Worm (Caenorhabditis elegans) whole organism, L1 larva: Measurements from ENCODE around the gene C33H5.2.
A peak's percentile ranks its signal among the peaks of the same experiment; 100 is the strongest.

Experiments
- C16A3.4 ChIP-seq: fragments of 150-350 bp; optimal IDR thresholded peaks from 2 replicates; lab custom pipeline; 2014; ENCODE audit warnings: missing biosample characterization, missing genetic modification characterization
- F16B12.6 ChIP-seq: fragments of 150-350 bp; optimal IDR thresholded peaks from 2 replicates; lab custom pipeline; 2014; ENCODE audit warnings: missing biosample characterization, missing genetic modification characterization
- aha-1 ChIP-seq: fragments of 150-350 bp; optimal IDR thresholded peaks from 2 replicates; lab custom pipeline; 2014; ENCODE audit warnings: missing biosample characterization, missing genetic modification characterization
- blmp-1 ChIP-seq: fragments of 150-350 bp; optimal IDR thresholded peaks from 2 replicates; lab custom pipeline; 2014; ENCODE audit warnings: missing biosample characterization, missing genetic modification characterization
- ceh-63 ChIP-seq: fragments of 200-800 bp; sonication (Bioruptor generic); optimal IDR thresholded peaks from 2 replicates; lab custom pipeline; 2018; ENCODE audit warnings: mild to moderate bottlenecking, missing genetic modification characterization, missing compliant biosample characterization
- ceh-8 ChIP-seq: fragments of 200-800 bp; sonication (Bioruptor generic); optimal IDR thresholded peaks from 2 replicates; lab custom pipeline; 2018; ENCODE audit warnings: mild to moderate bottlenecking, missing genetic modification characterization, moderate library complexity, missing compliant biosample characterization
- ceh-82 ChIP-seq, 3 experiments: fragments of 150-350 bp in 1 of 3; sonication (generic microtip) in 2 of 3; optimal IDR thresholded peaks; 2 replicates each; lab custom pipeline; 2014 to 2017; ENCODE audit warnings: missing biosample characterization in 3 of 3, missing genetic modification characterization in 3 of 3
- ces-1 ChIP-seq: fragments of 150-350 bp; optimal IDR thresholded peaks from 2 replicates; lab custom pipeline; 2014; ENCODE audit warnings: missing biosample characterization, missing genetic modification reagents, missing genetic modification characterization
- dpl-1 ChIP-seq, 3 experiments: fragments of 150-350 bp in 2 of 3; sonication (generic microtip) in 1 of 3; optimal IDR thresholded peaks; 2 replicates each; lab custom pipeline; 2014 to 2017; ENCODE audit warnings: missing biosample characterization in 3 of 3, missing genetic modification characterization in 3 of 3, missing genetic modification reagents in 3 of 3
- efl-1 ChIP-seq, 4 experiments: fragments of 150-350 bp; optimal IDR thresholded peaks in 3 of 4; peaks in 1 of 4; 1 replicate in 1 of 4; 2 replicates in 3 of 4; lab custom pipeline; 2014; ENCODE audit warnings: missing biosample characterization in 2 of 4, missing genetic modification characterization in 2 of 4, missing genetic modification reagents in 2 of 4
- egl-13 ChIP-seq: sonication (generic microtip); optimal IDR thresholded peaks from 2 replicates; lab custom pipeline; 2016; ENCODE audit warnings: missing genotype, missing genetic modification reagents, missing genetic modification characterization, missing compliant biosample characterization
- elt-2 ChIP-seq: sonication (generic microtip); optimal IDR thresholded peaks from 2 replicates; lab custom pipeline; 2016; ENCODE audit warnings: missing genetic modification characterization, mild to moderate bottlenecking, inconsistent platforms, missing compliant biosample characterization, missing genetic modification reagents
- elt-3 ChIP-seq, 6 experiments: fragments of 150-350 bp in 1 of 6; sonication (generic microtip); optimal IDR thresholded peaks; 2 replicates each; lab custom pipeline; 2017 to 2018; ENCODE audit warnings: missing biosample characterization in 6 of 6, missing genetic modification characterization in 6 of 6, inconsistent platforms in 1 of 6
- ets-5 ChIP-seq: fragments of 200-800 bp; sonication (Bioruptor generic); IDR thresholded peaks from 2 replicates; pipeline ENCODE4 v1.3.6; 2022; ENCODE audit warnings: missing genetic modification characterization, missing compliant biosample characterization
- fkh-10 ChIP-seq: sonication (generic microtip); optimal IDR thresholded peaks from 2 replicates; lab custom pipeline; 2017; ENCODE audit warnings: missing biosample characterization, missing genetic modification reagents, missing genetic modification characterization
- fos-1 ChIP-seq: fragments of 150-350 bp; optimal IDR thresholded peaks from 2 replicates; lab custom pipeline; 2014; ENCODE audit warnings: missing biosample characterization, missing genetic modification characterization
- lin-13 ChIP-seq: fragments of 150-350 bp; optimal IDR thresholded peaks from 2 replicates; lab custom pipeline; 2014; ENCODE audit warnings: missing biosample characterization, missing genetic modification reagents, missing genetic modification characterization
- lin-14 ChIP-seq: fragments of 200-800 bp; sonication (Bioruptor generic); optimal IDR thresholded peaks from 2 replicates; lab custom pipeline; 2018; ENCODE audit warnings: mild to moderate bottlenecking, missing genetic modification characterization, moderate library complexity, missing compliant biosample characterization
- lin-15B ChIP-seq: fragments of 150-350 bp; sonication (generic microtip); optimal IDR thresholded peaks from 3 replicates; lab custom pipeline; 2014; ENCODE audit warnings: missing biosample characterization, missing genetic modification characterization
- lin-35 ChIP-seq, 2 experiments: fragments of 150-350 bp; optimal IDR thresholded peaks; 2 replicates each; lab custom pipeline; 2014; ENCODE audit warnings: missing biosample characterization in 2 of 2, missing genetic modification characterization in 2 of 2, missing genetic modification reagents in 2 of 2
- lsy-2 ChIP-seq, 2 experiments: fragments of 150-350 bp; optimal IDR thresholded peaks; 2 replicates each; lab custom pipeline; 2014; ENCODE audit warnings: missing biosample characterization in 2 of 2, missing genetic modification characterization in 2 of 2
- mep-1 ChIP-seq: fragments of 150-350 bp; optimal IDR thresholded peaks from 2 replicates; lab custom pipeline; 2014; ENCODE audit warnings: missing biosample characterization, missing genetic modification characterization
- nhr-12 ChIP-seq: sonication (generic microtip); optimal IDR thresholded peaks from 2 replicates; lab custom pipeline; 2017; ENCODE audit warnings: missing biosample characterization, missing genetic modification characterization
- nhr-19 ChIP-seq: fragments of 200-800 bp; sonication (Bioruptor generic); conservative IDR thresholded peaks from 2 replicates; pipeline ENCODE4 v1.3.6; 2022; ENCODE audit warnings: missing genetic modification characterization, missing compliant biosample characterization
- nhr-20 ChIP-seq: sonication (generic microtip); optimal IDR thresholded peaks from 2 replicates; lab custom pipeline; 2016; ENCODE audit warnings: mild to moderate bottlenecking, missing genetic modification characterization, missing compliant biosample characterization
- nhr-47 ChIP-seq: sonication (generic microtip); optimal IDR thresholded peaks from 2 replicates; lab custom pipeline; 2016; ENCODE audit warnings: mild to moderate bottlenecking, missing genetic modification characterization, moderate library complexity, missing compliant biosample characterization
- nhr-71 ChIP-seq: sonication (generic microtip); optimal IDR thresholded peaks from 2 replicates; lab custom pipeline; 2016; ENCODE audit warnings: mild to moderate bottlenecking, missing genetic modification characterization, moderate library complexity, missing compliant biosample characterization
- nhr-76 ChIP-seq: sonication (generic microtip); optimal IDR thresholded peaks from 2 replicates; lab custom pipeline; 2017; ENCODE audit warnings: missing biosample characterization, missing genetic modification characterization
- nhr-77 ChIP-seq: fragments of 150-350 bp; optimal IDR thresholded peaks from 2 replicates; lab custom pipeline; 2014; ENCODE audit warnings: missing biosample characterization, missing genetic modification characterization
- nhr-84 ChIP-seq: sonication (generic microtip); optimal IDR thresholded peaks from 2 replicates; lab custom pipeline; 2017; ENCODE audit warnings: missing biosample characterization, missing genetic modification characterization
- nhr-85 ChIP-seq: sonication (generic microtip); peaks from one replicate; lab custom pipeline; 2016; ENCODE audit warnings: missing genetic modification characterization, inconsistent platforms, missing compliant biosample characterization
- snpc-4 ChIP-seq: fragments of 150-350 bp; optimal IDR thresholded peaks from 2 replicates; lab custom pipeline; 2014; ENCODE audit warnings: missing biosample characterization, missing genetic modification characterization
- snu-23 ChIP-seq: sonication (generic microtip); optimal IDR thresholded peaks from 2 replicates; lab custom pipeline; 2016; ENCODE audit warnings: missing genetic modification characterization, missing compliant biosample characterization
- sox-4 ChIP-seq: sonication (generic microtip); optimal IDR thresholded peaks from 2 replicates; lab custom pipeline; 2016; ENCODE audit warnings: missing genetic modification characterization, missing compliant biosample characterization
- sptf-1 ChIP-seq: fragments of 150-350 bp; optimal IDR thresholded peaks from 2 replicates; lab custom pipeline; 2014; ENCODE audit warnings: missing biosample characterization, missing genetic modification characterization
- unc-62 ChIP-seq: fragments of 150-350 bp; optimal IDR thresholded peaks from 2 replicates; lab custom pipeline; 2014; ENCODE audit warnings: missing biosample characterization, missing genetic modification reagents, missing genetic modification characterization
- unc-98 ChIP-seq: fragments of 200-800 bp; sonication (Bioruptor generic); IDR thresholded peaks from 2 replicates; pipeline ENCODE4 v1.3.6; 2022; ENCODE audit warnings: missing genetic modification characterization, missing compliant biosample characterization
- vab-15 ChIP-seq: sonication (generic microtip); optimal IDR thresholded peaks from 2 replicates; lab custom pipeline; 2017; ENCODE audit warnings: missing genotype, mild to moderate bottlenecking, missing genetic modification characterization, missing compliant biosample characterization
- xbp-1 ChIP-seq: sonication (generic microtip); optimal IDR thresholded peaks from 2 replicates; lab custom pipeline; 2016; ENCODE audit warnings: missing genetic modification characterization, missing compliant biosample characterization

The C33H5.2 gene

ce11 chrIV:7770162-7770561, 34.7 kb upstream of the C33H5.2 start, which contains the start of gene rdl-1:
Gene rdl-1 (minus strand): TSS chrIV:7770262.
- TF ChIP-seq ces-1 (no peak), lin-14 (GFP tag; lab: Kevin White, UChicago) (no peak), lin-15B (tag; lab: Kevin White, UChicago) (no peak)

ce11 chrIV:7774206-7774605, 30.6 kb upstream of the C33H5.2 start, which contains the start of the genes hcf-1 and swd-2.2:
Gene hcf-1 (minus strand): TSS chrIV:7774275.
Gene swd-2.2 (plus strand): TSS chrIV:7774411.
- peak; percentile 47 to 73 for TF ChIP-seq lsy-2 (tag; optimal IDR thresholded peaks at IDR 0.05; lab: Kevin White, UChicago)
- no peak for TF ChIP-seq nhr-12 (tag; lab: Kevin White, UChicago)
- TF ChIP-seq ceh-82 (tag; optimal IDR thresholded peaks at IDR 0.05; lab: Kevin White, UChicago), result peak in 1 of 3 experiments; percentile 18
- TF ChIP-seq snu-23 (GFP tag; lab: Kevin White, UChicago), result peak; percentile 29
- peak; percentile 27 for TF ChIP-seq nhr-77
- TF ChIP-seq C16A3.4, result peak; percentile 61
- TF ChIP-seq nhr-85, result peak; percentile 40
- TF ChIP-seq nhr-19, result no peak
- TF ChIP-seq F16B12.6 (tag; lab: Kevin White, UChicago), result peak; percentile 21
- TF ChIP-seq sptf-1 (tag; lab: Kevin White, UChicago), result no peak
- TF ChIP-seq lin-15B (tag; lab: Kevin White, UChicago), result peak; percentile 39
- peak; percentile 63 for TF ChIP-seq blmp-1 (tag; lab: Kevin White, UChicago)
- peak; percentile 41 to 79 for TF ChIP-seq lin-35 (GFP tag; optimal IDR thresholded peaks at IDR 0.05; lab: Kevin White, UChicago)
- peak; percentile 33 to 50 for TF ChIP-seq efl-1 (optimal IDR thresholded peaks at IDR 0.05; lab: Kevin White, UChicago)
- TF ChIP-seq efl-1 (GFP tag; optimal IDR thresholded peaks at IDR 0.05 in 1 of 2; lab: Kevin White, UChicago), result peak; percentile 64 to 95
- peak; percentile 3 for TF ChIP-seq nhr-20 (tag; lab: Kevin White, UChicago)
- peak; percentile 21 for TF ChIP-seq xbp-1 (tag; lab: Kevin White, UChicago)
- no peak for TF ChIP-seq elt-2 (tag; lab: Kevin White, UChicago)
- TF ChIP-seq nhr-47 (tag; lab: Kevin White, UChicago), result peak; percentile 14
- TF ChIP-seq dpl-1 (GFP tag; optimal IDR thresholded peaks at IDR 0.05; lab: Kevin White, UChicago), result peak; percentile 41 to 77 (median 61)
- TF ChIP-seq nhr-71 (tag; lab: Kevin White, UChicago), result peak; percentile 26
- no peak for TF ChIP-seq nhr-76 (tag; lab: Kevin White, UChicago)
- peak; percentile 48 for TF ChIP-seq mep-1 (tag; lab: Kevin White, UChicago)
- no peak for TF ChIP-seq unc-98 (GFP tag; lab: Robert Waterston, UW)
- TF ChIP-seq ets-5, result no peak

ce11 chrIV:7775725-7776124, 29.1 kb upstream of the C33H5.2 start, which contains the start of gene swd-2.1:
Gene swd-2.1 (plus strand): TSS chrIV:7776025.
- TF ChIP-seq fkh-10 (GFP tag; lab: Kevin White, UChicago) (no peak), unc-62 (GFP tag; lab: Kevin White, UChicago) (no peak), aha-1 (tag; lab: Kevin White, UChicago) (no peak), ceh-63 (GFP tag; lab: Kevin White, UChicago) (no peak), snpc-4 (tag; lab: Kevin White, UChicago) (no peak), ets-5 (no peak), nhr-76 (tag; lab: Kevin White, UChicago) (no peak), nhr-85 (no peak), elt-3 (tag; optimal IDR thresholded peaks at IDR 0.05; lab: Kevin White, UChicago) (no peak)

- no peak for TF ChIP-seq nhr-12 (tag; lab: Kevin White, UChicago)
- no peak for TF ChIP-seq vab-15 (tag; lab: Kevin White, UChicago)
- TF ChIP-seq sox-4 (tag; lab: Kevin White, UChicago), result no peak
Observed at ce11 chrIV:7778865-7779264, 26.0 kb upstream of the C33H5.2 start, which contains the start of gene rpap-3. Gene rpap-3 (minus strand): TSS chrIV:7778965.

ce11 chrIV:7782292-7782691, 22.5 kb upstream of the C33H5.2 start, which contains the start of gene sec-10:
Gene sec-10 (minus strand): TSS chrIV:7782499.
- TF ChIP-seq ceh-8 (no peak), lin-35 (GFP tag; optimal IDR thresholded peaks at IDR 0.05; lab: Kevin White, UChicago) (peak in 1 of 2 experiments; percentile 12), vab-15 (tag; lab: Kevin White, UChicago) (no peak), egl-13 (tag; lab: Kevin White, UChicago) (no peak), fos-1 (tag; lab: Kevin White, UChicago) (no peak), lin-15B (tag; lab: Kevin White, UChicago) (no peak), nhr-84 (no peak), lin-13 (GFP tag; lab: Kevin White, UChicago) (peak; percentile 3)
